Worm (Caenorhabditis elegans) whole organism, late embryonic: ENCODE measurements around the gene srz-13.

Experiments used
- C08G9.2 ChIP-seq: sonication (generic microtip); optimal IDR thresholded peaks from 2 replicates; lab custom pipeline; 2016; ENCODE audit warnings: mild to moderate bottlenecking, missing genetic modification characterization, moderate library complexity, missing compliant biosample characterization
- T23F11.4 ChIP-seq: fragments of 200-800 bp; sonication (Bioruptor generic); optimal IDR thresholded peaks from 2 replicates; lab custom pipeline; 2018; ENCODE audit warnings: mild to moderate bottlenecking, missing genetic modification characterization, missing compliant biosample characterization
- Y22D7AL.16 ChIP-seq: sonication (generic microtip); optimal IDR thresholded peaks from 2 replicates; lab custom pipeline; 2016; ENCODE audit warnings: missing genetic modification characterization, missing compliant biosample characterization
- ahr-1 ChIP-seq: sonication (generic microtip); optimal IDR thresholded peaks from 2 replicates; lab custom pipeline; 2016; ENCODE audit warnings: missing genetic modification characterization, missing compliant biosample characterization
- ama-1 ChIP-seq: fragments of 150-350 bp; optimal IDR thresholded peaks from 2 replicates; lab custom pipeline; 2014
- ceh-18 ChIP-seq: sonication (generic microtip); optimal IDR thresholded peaks from 2 replicates; lab custom pipeline; 2016; ENCODE audit warnings: missing genetic modification characterization, missing compliant biosample characterization
- ceh-45 ChIP-seq: fragments of 200-800 bp; sonication (Bioruptor generic); IDR thresholded peaks from 2 replicates; pipeline ENCODE4 v1.3.6; 2022; ENCODE audit warnings: missing genetic modification reagents, missing genetic modification characterization, missing compliant biosample characterization
- ceh-6 ChIP-seq: fragments of 200-800 bp; sonication (Bioruptor generic); optimal IDR thresholded peaks from 2 replicates; lab custom pipeline; 2018; ENCODE audit warnings: mild to moderate bottlenecking, missing genetic modification characterization, missing compliant biosample characterization
- elt-2 ChIP-seq: sonication (generic microtip); optimal IDR thresholded peaks from 2 replicates; lab custom pipeline; 2016; ENCODE audit warnings: missing genetic modification reagents, missing genetic modification characterization, missing compliant biosample characterization
- ets-4 ChIP-seq: sonication (generic microtip); optimal IDR thresholded peaks from 2 replicates; lab custom pipeline; 2016; ENCODE audit warnings: missing genetic modification characterization, missing compliant biosample characterization
- gmeb-2 ChIP-seq: sonication (generic microtip); optimal IDR thresholded peaks from 2 replicates; lab custom pipeline; 2016; ENCODE audit warnings: missing genetic modification characterization, inconsistent platforms, missing compliant biosample characterization
- hlh-13 ChIP-seq: fragments of 200-800 bp; sonication (Bioruptor generic); optimal IDR thresholded peaks from 2 replicates; lab custom pipeline; 2018; ENCODE audit warnings: mild to moderate bottlenecking, missing genetic modification characterization, missing compliant biosample characterization
- hlh-15 ChIP-seq: sonication (generic microtip); optimal IDR thresholded peaks from 2 replicates; lab custom pipeline; 2016; ENCODE audit warnings: missing genetic modification characterization, missing compliant biosample characterization
- hlh-30 ChIP-seq: sonication (generic microtip); optimal IDR thresholded peaks from 2 replicates; lab custom pipeline; 2017; ENCODE audit warnings: antibody characterized with exemption, missing genetic modification characterization, missing compliant biosample characterization; ENCODE audit not compliant: insufficient read depth
- hlh-6 ChIP-seq: sonication (generic microtip); optimal IDR thresholded peaks from 2 replicates; lab custom pipeline; 2016; ENCODE audit warnings: missing genotype, missing genetic modification characterization, missing compliant biosample characterization
- lim-6 ChIP-seq: sonication (generic microtip); optimal IDR thresholded peaks from 2 replicates; lab custom pipeline; 2016; ENCODE audit warnings: missing genetic modification characterization, missing compliant biosample characterization
- madf-2 ChIP-seq: sonication (generic microtip); optimal IDR thresholded peaks from 2 replicates; lab custom pipeline; 2017; ENCODE audit warnings: missing genetic modification characterization, missing compliant biosample characterization
- mec-3 ChIP-seq: sonication (generic microtip); optimal IDR thresholded peaks from 2 replicates; lab custom pipeline; 2016; ENCODE audit warnings: borderline replicate concordance, missing genetic modification characterization, missing compliant biosample characterization
- nfya-1 ChIP-seq: sonication (generic microtip); optimal IDR thresholded peaks from 2 replicates; lab custom pipeline; 2017; ENCODE audit warnings: missing genetic modification characterization, mild to moderate bottlenecking, missing compliant biosample characterization, antibody characterized with exemption, moderate library complexity
- nhr-11 ChIP-seq: fragments of 150-350 bp; optimal IDR thresholded peaks from 2 replicates; lab custom pipeline; 2014; ENCODE audit warnings: missing biosample characterization, missing genetic modification characterization
- npax-4 ChIP-seq: sonication (generic microtip); optimal IDR thresholded peaks from 2 replicates; lab custom pipeline; 2016; ENCODE audit warnings: missing genetic modification characterization, missing compliant biosample characterization
- pag-3 ChIP-seq: sonication (generic microtip); optimal IDR thresholded peaks from 2 replicates; lab custom pipeline; 2016; ENCODE audit warnings: missing compliant biosample characterization, missing genetic modification characterization, borderline replicate concordance
- pat-9 ChIP-seq: fragments of 200-800 bp; sonication (Bioruptor generic); optimal IDR thresholded peaks from 2 replicates; lab custom pipeline; 2018; ENCODE audit warnings: mild to moderate bottlenecking, missing genetic modification characterization, moderate library complexity, missing compliant biosample characterization
- pha-2 ChIP-seq: sonication (generic microtip); optimal IDR thresholded peaks from 2 replicates; lab custom pipeline; 2017; ENCODE audit warnings: mild to moderate bottlenecking, missing genetic modification characterization, missing compliant biosample characterization
- pha-4 ChIP-seq: fragments of 150-350 bp; optimal IDR thresholded peaks from 2 replicates; lab custom pipeline; 2018; ENCODE audit warnings: missing biosample characterization, missing genetic modification reagents, missing genetic modification characterization
- pros-1 ChIP-seq: fragments of 150-350 bp; optimal IDR thresholded peaks from 2 replicates; lab custom pipeline; 2014; ENCODE audit warnings: missing biosample characterization, missing genetic modification reagents, missing genetic modification characterization
- ref-2 ChIP-seq: sonication (generic microtip); optimal IDR thresholded peaks from 2 replicates; lab custom pipeline; 2016; ENCODE audit warnings: missing genetic modification characterization, missing compliant biosample characterization
- sox-2 ChIP-seq: fragments of 200-800 bp; sonication (Bioruptor generic); IDR thresholded peaks from 2 replicates; pipeline ENCODE4 v1.3.6; 2022; ENCODE audit warnings: missing genetic modification reagents, missing genetic modification characterization, missing compliant biosample characterization
- sox-4 ChIP-seq: sonication (generic microtip); optimal IDR thresholded peaks from 2 replicates; lab custom pipeline; 2017; ENCODE audit warnings: mild to moderate bottlenecking, missing genetic modification characterization, inconsistent platforms, missing compliant biosample characterization
- ttx-3 ChIP-seq: sonication (generic microtip); optimal IDR thresholded peaks from 2 replicates; lab custom pipeline; 2016; ENCODE audit warnings: missing genetic modification reagents, missing genetic modification characterization, missing compliant biosample characterization
- unc-42 ChIP-seq: sonication (generic microtip); optimal IDR thresholded peaks from 2 replicates; lab custom pipeline; 2016; ENCODE audit warnings: missing genotype, missing genetic modification characterization, missing compliant biosample characterization
- unc-86 ChIP-seq: sonication (generic microtip); optimal IDR thresholded peaks from 2 replicates; lab custom pipeline; 2016; ENCODE audit warnings: missing genetic modification characterization, missing compliant biosample characterization
- zip-5 ChIP-seq: sonication (generic microtip); optimal IDR thresholded peaks from 2 replicates; lab custom pipeline; 2016; ENCODE audit warnings: missing genetic modification characterization, missing compliant biosample characterization

The srz-13 gene

ce11 chrV:16174109-16174508 lies 8.1 kb upstream of the srz-13 start:
- TF ChIP-seq C08G9.2 (tag; lab: Kevin White, UChicago), result no peak
- TF ChIP-seq elt-2 (tag; lab: Kevin White, UChicago), result peak; percentile 93
- TF ChIP-seq nhr-11 (tag; lab: Kevin White, UChicago), result no peak
- no peak for TF ChIP-seq gmeb-2
- no peak for TF ChIP-seq hlh-13 (GFP tag; lab: Kevin White, UChicago)
- no peak for TF ChIP-seq hlh-6 (tag; lab: Kevin White, UChicago)
- TF ChIP-seq hlh-30 (tag; lab: Kevin White, UChicago), result no peak
- TF ChIP-seq, all 69 proteins: peak for 1

- TF ChIP-seq elt-2 (tag; lab: Kevin White, UChicago) (peak; percentile 65), unc-42 (tag; lab: Kevin White, UChicago) (no peak)
These were observed 7.0 kb upstream of the srz-13 start for ce11 chrV:16175227-16175626.

DNA sequence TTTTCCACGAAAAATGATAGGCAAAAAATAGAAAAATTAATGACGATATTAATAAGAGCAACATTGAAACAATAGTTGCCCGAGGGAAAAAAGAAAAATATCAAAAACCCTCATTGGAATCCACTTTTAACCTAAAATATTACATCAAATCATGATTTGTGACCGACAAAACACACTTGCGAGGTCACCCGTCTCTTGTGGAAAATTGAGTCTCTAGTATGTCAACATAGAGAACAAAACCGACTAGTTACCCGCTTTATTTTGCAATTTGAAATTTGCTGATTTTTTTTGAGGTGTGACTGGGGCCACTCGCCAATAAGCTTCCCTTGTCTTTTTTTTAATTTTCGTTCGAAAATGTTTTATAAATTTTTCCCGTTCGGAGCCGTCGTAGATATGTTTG lies 6.5 kb upstream of the srz-13 start, which contains the start of gene cyp-33D1:
cyp-33D1 (minus strand) TSS at position 101 of the 400 bp plus-strand sequence.
- TF ChIP-seq lim-6 (tag; lab: Kevin White, UChicago) (no peak), madf-2 (tag; lab: Kevin White, UChicago) (no peak), sox-2 (no peak), npax-4 (tag; lab: Kevin White, UChicago) (no peak), nfya-1 (tag; lab: Kevin White, UChicago) (no peak), hlh-15 (tag; lab: Kevin White, UChicago) (no peak), ceh-6 (GFP tag; lab: Kevin White, UChicago) (no peak)

ce11 chrV:16180350-16180749 lies 1.9 kb upstream of the srz-13 start, which contains the start of gene str-106:
Gene str-106 (plus strand): TSS chrV:16180650.
- TF ChIP-seq hlh-6 (tag; lab: Kevin White, UChicago) (no peak), Y22D7AL.16 (tag; lab: Kevin White, UChicago) (no peak)

- TF ChIP-seq sox-2, result no peak
- no peak for TF ChIP-seq pros-1 (tag; lab: Kevin White, UChicago)
- no peak for TF ChIP-seq pat-9 (tag; lab: Kevin White, UChicago)
- TF ChIP-seq elt-2 (tag; lab: Kevin White, UChicago), result no peak
- no peak for TF ChIP-seq pha-2 (tag; lab: Kevin White, UChicago)
- TF ChIP-seq ttx-3 (tag; lab: Kevin White, UChicago), result no peak
- no peak for TF ChIP-seq ahr-1 (tag; lab: Kevin White, UChicago)
- TF ChIP-seq zip-5 (tag; lab: Kevin White, UChicago), result no peak
- TF ChIP-seq ets-4 (tag; lab: Kevin White, UChicago), result no peak
- TF ChIP-seq hlh-15 (tag; lab: Kevin White, UChicago), result no peak
These were observed 708 bp downstream of the srz-13 start, which contains the start of gene srh-277 for ce11 chrV:16182918-16183317. Gene srh-277 (plus strand): TSS chrV:16183218.

ce11 chrV:16183357-16183756 lies 1.1 kb downstream of the srz-13 start, which contains the start of gene srz-14:
Gene srz-14 (plus strand): TSS chrV:16183657.
- TF ChIP-seq Y22D7AL.16 (tag; lab: Kevin White, UChicago), result no peak
- TF ChIP-seq lim-6 (tag; lab: Kevin White, UChicago), result no peak
- no peak for TF ChIP-seq ceh-45 (GFP tag; lab: Robert Waterston, UW)
- TF ChIP-seq nfya-1 (tag; lab: Kevin White, UChicago), result no peak
- TF ChIP-seq zip-5 (tag; lab: Kevin White, UChicago), result no peak
- no peak for TF ChIP-seq pha-4 (tag; lab: Kevin White, UChicago)
- no peak for TF ChIP-seq C08G9.2 (tag; lab: Kevin White, UChicago)
- TF ChIP-seq, all 69 proteins: peak for 0

DNA sequence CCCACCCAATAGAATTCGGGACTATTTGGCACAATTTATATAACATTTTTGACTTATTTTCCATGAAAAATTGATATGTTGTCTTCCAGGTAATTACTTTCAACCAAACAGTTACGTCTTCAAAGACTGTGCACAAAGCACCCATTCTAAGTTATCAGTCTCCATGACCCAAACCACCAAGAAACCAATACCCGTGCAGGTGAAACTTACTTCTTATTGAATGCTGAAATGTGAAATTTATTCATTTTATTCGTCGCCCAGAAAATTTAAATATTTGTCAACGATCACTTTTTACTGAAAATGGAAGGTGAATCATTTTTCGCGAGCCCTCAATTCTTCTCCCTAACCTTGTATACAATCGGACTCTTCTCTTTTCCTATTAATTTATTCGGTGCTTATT lies 8.3 kb downstream of the srz-13 start, which contains the start of gene srh-281:
srh-281 (plus strand) TSS at position 301 of the 400 bp plus-strand sequence.
- TF ChIP-seq ref-2 (tag; lab: Kevin White, UChicago) (no peak), ceh-18 (tag; lab: Kevin White, UChicago) (no peak), unc-86 (no peak), sox-4 (tag; lab: Kevin White, UChicago) (no peak), T23F11.4 (GFP tag; lab: Kevin White, UChicago) (no peak), mec-3 (tag; lab: Kevin White, UChicago) (no peak), pag-3 (no peak), ama-1 (lab: Kevin White, UChicago) (no peak)
